Worm (Caenorhabditis elegans) whole organism, young adult: ENCODE measurements around the gene sgca-1.

Experiments used
- B0261.1 ChIP-seq: sonication (generic microtip); optimal IDR thresholded peaks from 2 replicates; lab custom pipeline; 2016; ENCODE audit warnings: mild to moderate bottlenecking, missing genetic modification characterization, moderate library complexity, missing compliant biosample characterization
- F23B12.7 ChIP-seq: sonication (generic microtip); optimal IDR thresholded peaks from 2 replicates; lab custom pipeline; 2017; ENCODE audit warnings: missing genetic modification characterization, mild to moderate bottlenecking, missing compliant biosample characterization, antibody characterized with exemption, moderate library complexity; ENCODE audit not compliant: insufficient read depth
- cebp-2 ChIP-seq: fragments of 200-800 bp; sonication (Bioruptor generic); IDR thresholded peaks from 2 replicates; pipeline ENCODE4 v1.3.6; 2022; ENCODE audit warnings: missing genetic modification characterization, missing compliant biosample characterization
- ceh-79 ChIP-seq: sonication (generic microtip); optimal IDR thresholded peaks from 2 replicates; lab custom pipeline; 2017; ENCODE audit warnings: mild to moderate bottlenecking, missing genetic modification characterization, missing compliant biosample characterization
- ceh-91 ChIP-seq: fragments of 200-800 bp; sonication (Bioruptor generic); IDR thresholded peaks from 2 replicates; pipeline ENCODE4 v1.3.6; 2022; ENCODE audit warnings: missing genetic modification reagents, missing genetic modification characterization, missing compliant biosample characterization
- dpff-1 ChIP-seq: sonication (generic microtip); optimal IDR thresholded peaks from 2 replicates; lab custom pipeline; 2017; ENCODE audit warnings: mild to moderate bottlenecking, missing genetic modification characterization, missing compliant biosample characterization
- lin-40 ChIP-seq: sonication (generic microtip); optimal IDR thresholded peaks from 2 replicates; lab custom pipeline; 2016; ENCODE audit warnings: missing genetic modification characterization, mild to moderate bottlenecking, missing compliant biosample characterization, missing genotype, missing genetic modification reagents
- nfya-1 ChIP-seq: sonication (generic microtip); optimal IDR thresholded peaks from 2 replicates; lab custom pipeline; 2017; ENCODE audit warnings: antibody characterized with exemption, missing compliant biosample characterization, missing genetic modification characterization, borderline replicate concordance; ENCODE audit not compliant: insufficient read depth
- nhr-27 ChIP-seq: fragments of 200-800 bp; sonication (Bioruptor generic); optimal IDR thresholded peaks from 2 replicates; lab custom pipeline; 2018; ENCODE audit warnings: mild to moderate bottlenecking, missing genetic modification characterization, moderate library complexity, missing compliant biosample characterization
- pha-4 ChIP-seq: fragments of 150-350 bp; sonication (generic microtip); optimal IDR thresholded peaks from 2 replicates; lab custom pipeline; 2014; ENCODE audit warnings: missing biosample characterization, missing genetic modification reagents, missing genetic modification characterization
- snpc-4 ChIP-seq, 5 experiments: fragments of 150-350 bp in 1 of 5; sonication (generic microtip) in 4 of 5; optimal IDR thresholded peaks; 2 replicates each; lab custom pipeline; 2014 to 2018; ENCODE audit warnings: missing genetic modification characterization in 5 of 5, missing biosample characterization in 3 of 5, antibody characterized with exemption in 2 of 5, mild to moderate bottlenecking in 2 of 5, missing compliant biosample characterization in 2 of 5, missing genotype in 2 of 5, moderate library complexity in 2 of 5, missing genetic modification reagents in 1 of 5
- somi-1 ChIP-seq: fragments of 200-800 bp; sonication (Bioruptor generic); optimal IDR thresholded peaks from 2 replicates; lab custom pipeline; 2018; ENCODE audit warnings: mild to moderate bottlenecking, missing genetic modification characterization, missing compliant biosample characterization
- ztf-26 ChIP-seq: sonication (generic microtip); optimal IDR thresholded peaks from 2 replicates; lab custom pipeline; 2017; ENCODE audit warnings: missing genetic modification characterization, missing compliant biosample characterization
- ztf-28 ChIP-seq: fragments of 200-800 bp; sonication (Bioruptor generic); IDR thresholded peaks from 2 replicates; pipeline ENCODE4 v1.3.6; 2022; ENCODE audit warnings: missing genetic modification reagents, missing genetic modification characterization, missing compliant biosample characterization

DNA sequence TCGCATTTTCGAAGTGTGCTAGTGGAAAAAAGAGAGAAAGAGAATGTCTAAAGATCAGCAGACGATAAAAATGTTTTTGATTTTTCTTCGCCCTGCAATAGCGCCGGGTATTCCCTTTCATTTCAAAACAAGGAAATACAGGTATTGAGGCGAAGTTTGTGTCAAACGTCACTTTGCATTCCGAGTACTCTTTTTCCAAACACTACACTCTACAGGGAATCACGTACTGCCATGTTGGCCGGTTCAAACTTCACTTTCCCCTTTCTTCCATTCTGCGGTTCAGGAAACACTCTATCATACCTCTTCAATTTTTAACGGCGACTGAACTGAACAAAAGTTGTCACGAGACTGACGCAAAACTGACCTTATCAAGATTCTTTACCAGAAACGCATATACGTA, 50.8 kb downstream of the sgca-1 start:
- TF ChIP-seq ztf-26: no peak
- TF ChIP-seq pha-4 (tag; lab: Kevin White, UChicago): no peak
- no peak for TF ChIP-seq lin-40 (tag; lab: Kevin White, UChicago)
- TF ChIP-seq nhr-27 (tag; lab: Kevin White, UChicago): no peak
- TF ChIP-seq ceh-79 (tag; lab: Kevin White, UChicago): no peak
- TF ChIP-seq snpc-4 (GFP tag; optimal IDR thresholded peaks at IDR 0.05; lab: Kevin White, UChicago): no peak
- TF ChIP-seq snpc-4 (tag; optimal IDR thresholded peaks at IDR 0.05; lab: Kevin White, UChicago): no peak
- TF ChIP-seq somi-1: no peak
- no peak for TF ChIP-seq ztf-28 (GFP tag; lab: Robert Waterston, UW)
- TF ChIP-seq B0261.1: no peak
- no peak for TF ChIP-seq cebp-2
- TF ChIP-seq ceh-91: no peak
- no peak for TF ChIP-seq nfya-1 (tag; lab: Kevin White, UChicago)
- no peak for TF ChIP-seq F23B12.7 (tag; lab: Kevin White, UChicago)
- no peak for TF ChIP-seq dpff-1 (tag; lab: Kevin White, UChicago)
